Worm (Caenorhabditis elegans): Measurements from ENCODE around the gene txt-2.

DNA sequence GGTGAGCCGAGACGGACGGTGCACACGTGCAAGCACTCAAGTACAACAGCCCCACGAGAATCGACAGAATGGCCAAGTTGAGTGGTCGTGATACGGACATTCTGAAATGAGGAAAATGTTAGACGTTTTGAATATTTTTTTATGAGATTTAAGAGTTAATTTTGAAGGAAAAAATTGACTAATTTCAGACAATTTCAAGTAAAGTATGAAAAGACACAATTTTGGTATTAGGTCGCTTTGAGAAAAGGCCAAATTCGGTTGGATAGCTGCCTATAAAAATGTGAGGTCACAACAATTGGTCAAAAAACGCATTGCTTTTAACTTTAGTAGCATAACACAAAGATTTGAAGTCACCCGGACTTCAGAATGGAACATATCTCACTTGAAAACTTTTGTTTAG lies 32.5 kb upstream of the txt-2 start, which contains the start of gene nlp-70:
- TF ChIP-seq med-1 (GFP tag; optimal IDR thresholded peaks at IDR 0.05; ENCODE audit: insufficient read depth) (no peak), flt-1 (GFP tag; IDR thresholded peaks at IDR 0.05) (no peak), ref-1 (GFP tag; conservative IDR thresholded peaks at IDR 0.05) (no peak), ztf-29 (GFP tag; IDR thresholded peaks at IDR 0.05) (no peak), ztf-23 (GFP tag; IDR thresholded peaks at IDR 0.05) (no peak)

Measured in whole organism, midembryonic.